Worm (Caenorhabditis elegans): ENCODE results near the gene gur-5.

ce11 chrII:5334628-5335027 lies 49.5 kb downstream of the gur-5 start:
- TF ChIP-seq ama-1 (optimal IDR thresholded peaks at IDR 0.05) (no peak), ceh-14 (tag; optimal IDR thresholded peaks at IDR 0.05) (no peak), rnt-1 (tag; optimal IDR thresholded peaks at IDR 0.05) (no peak), F13H6.1 (tag; optimal IDR thresholded peaks at IDR 0.05) (no peak), dmd-4 (tag; optimal IDR thresholded peaks at IDR 0.05; ENCODE audit: borderline replicate concordance) (no peak), tbx-7 (tag; optimal IDR thresholded peaks at IDR 0.05) (no peak), pha-2 (tag; optimal IDR thresholded peaks at IDR 0.05) (no peak), elt-2 (tag; optimal IDR thresholded peaks at IDR 0.05) (no peak), fkh-10 (GFP tag; optimal IDR thresholded peaks at IDR 0.05) (no peak)

Data from whole organism, late embryonic.